Worm (Caenorhabditis elegans) whole organism, young adult: ENCODE results near the gene srv-32.

Experiments
- B0019.2 ChIP-seq: fragments of 200-800 bp; sonication (Bioruptor generic); conservative IDR thresholded peaks from 2 replicates; pipeline ENCODE4 v1.3.6; 2022; ENCODE audit warnings: missing genetic modification reagents, missing genetic modification characterization, missing compliant biosample characterization
- B0035.1 ChIP-seq: sonication (generic microtip); optimal IDR thresholded peaks from 2 replicates; lab custom pipeline; 2016; ENCODE audit warnings: missing genetic modification characterization, mild to moderate bottlenecking, missing compliant biosample characterization, missing genotype, missing genetic modification reagents
- B0261.1 ChIP-seq: sonication (generic microtip); optimal IDR thresholded peaks from 2 replicates; lab custom pipeline; 2016; ENCODE audit warnings: mild to moderate bottlenecking, missing genetic modification characterization, moderate library complexity, missing compliant biosample characterization
- B0336.3 ChIP-seq: fragments of 200-800 bp; sonication (Bioruptor generic); IDR thresholded peaks from 2 replicates; pipeline ENCODE4 v1.3.6; 2022; ENCODE audit warnings: missing genetic modification characterization, missing compliant biosample characterization
- D2030.7 ChIP-seq: fragments of 200-800 bp; sonication (Bioruptor generic); IDR thresholded peaks from 2 replicates; pipeline ENCODE4 v1.3.6; 2022; ENCODE audit warnings: missing genetic modification reagents, missing genetic modification characterization, missing compliant biosample characterization
- F49E8.2 ChIP-seq: sonication (generic microtip); optimal IDR thresholded peaks from 3 replicates; lab custom pipeline; 2017; ENCODE audit warnings: missing genetic modification characterization, mild to moderate bottlenecking, missing compliant biosample characterization, antibody characterized with exemption, moderate library complexity; ENCODE audit not compliant: insufficient read depth
- F57A8.1 ChIP-seq: fragments of 200-800 bp; sonication (Bioruptor generic); optimal IDR thresholded peaks from 2 replicates; lab custom pipeline; 2018; ENCODE audit warnings: mild to moderate bottlenecking, missing genetic modification characterization, moderate library complexity, missing compliant biosample characterization
- F57C9.4 ChIP-seq: sonication (generic microtip); optimal IDR thresholded peaks from 2 replicates; lab custom pipeline; 2017; ENCODE audit warnings: mild to moderate bottlenecking, missing genetic modification characterization, missing compliant biosample characterization
- K11D2.4 ChIP-seq: fragments of 200-800 bp; sonication (Bioruptor generic); IDR thresholded peaks from 2 replicates; pipeline ENCODE4 v1.3.6; 2022; ENCODE audit warnings: missing genetic modification reagents, missing genetic modification characterization, missing compliant biosample characterization
- K12H6.12 ChIP-seq: fragments of 200-800 bp; sonication (Bioruptor generic); optimal IDR thresholded peaks from 2 replicates; lab custom pipeline; 2018; ENCODE audit warnings: mild to moderate bottlenecking, missing genetic modification characterization, missing compliant biosample characterization
- T07F8.4 ChIP-seq: sonication (generic microtip); optimal IDR thresholded peaks from 2 replicates; lab custom pipeline; 2016; ENCODE audit warnings: mild to moderate bottlenecking, missing genetic modification characterization, moderate library complexity, missing compliant biosample characterization
- Y53F4B.3 ChIP-seq: fragments of 200-800 bp; sonication (Bioruptor generic); IDR thresholded peaks from 2 replicates; pipeline ENCODE4 v1.3.6; 2022; ENCODE audit warnings: missing genetic modification reagents, missing genetic modification characterization, missing compliant biosample characterization
- Y53G8AR.9 ChIP-seq: fragments of 200-800 bp; sonication (Bioruptor generic); conservative IDR thresholded peaks from 2 replicates; pipeline ENCODE4 v1.3.6; 2022; ENCODE audit warnings: missing genetic modification reagents, missing genetic modification characterization, missing compliant biosample characterization
- Y67H2A.10 ChIP-seq: fragments of 200-800 bp; sonication (Bioruptor generic); conservative IDR thresholded peaks from 2 replicates; pipeline ENCODE4 v1.3.6; 2022; ENCODE audit warnings: missing genetic modification reagents, missing genetic modification characterization, missing compliant biosample characterization
- Y95B8A.8 ChIP-seq: fragments of 200-800 bp; sonication (Bioruptor generic); IDR thresholded peaks from 2 replicates; pipeline ENCODE4 v1.3.6; 2022; ENCODE audit warnings: missing genetic modification reagents, missing genetic modification characterization, missing compliant biosample characterization
- ZK185.1 ChIP-seq: sonication (generic microtip); optimal IDR thresholded peaks from 2 replicates; lab custom pipeline; 2016; ENCODE audit warnings: mild to moderate bottlenecking, missing genetic modification characterization, missing compliant biosample characterization; ENCODE audit not compliant: poor library complexity, severe bottlenecking
- aptf-3 ChIP-seq: fragments of 200-800 bp; sonication (Bioruptor generic); IDR thresholded peaks from 2 replicates; pipeline ENCODE4 v1.3.6; 2022; ENCODE audit warnings: missing genetic modification characterization, missing compliant biosample characterization
- attf-6 ChIP-seq: fragments of 200-800 bp; sonication (Bioruptor generic); IDR thresholded peaks from 2 replicates; pipeline ENCODE4 v1.3.6; 2022; ENCODE audit warnings: missing genetic modification reagents, missing genetic modification characterization, missing compliant biosample characterization
- bed-2 ChIP-seq: fragments of 200-800 bp; sonication (Bioruptor generic); IDR thresholded peaks from 2 replicates; pipeline ENCODE4 v1.3.6; 2022; ENCODE audit warnings: missing genetic modification reagents, missing genetic modification characterization, missing compliant biosample characterization
- ccch-3 ChIP-seq: fragments of 200-800 bp; sonication (Bioruptor generic); optimal IDR thresholded peaks from 2 replicates; lab custom pipeline; 2018; ENCODE audit warnings: mild to moderate bottlenecking, missing genetic modification characterization, missing compliant biosample characterization
- ceh-100 ChIP-seq: fragments of 200-800 bp; sonication (Bioruptor generic); IDR thresholded peaks from 2 replicates; pipeline ENCODE4 v1.3.6; 2022; ENCODE audit warnings: missing genetic modification reagents, missing genetic modification characterization, missing compliant biosample characterization
- ceh-79 ChIP-seq: sonication (generic microtip); optimal IDR thresholded peaks from 2 replicates; lab custom pipeline; 2017; ENCODE audit warnings: mild to moderate bottlenecking, missing genetic modification characterization, missing compliant biosample characterization
- dpff-1 ChIP-seq: sonication (generic microtip); optimal IDR thresholded peaks from 2 replicates; lab custom pipeline; 2017; ENCODE audit warnings: mild to moderate bottlenecking, missing genetic modification characterization, missing compliant biosample characterization
- egrh-3 ChIP-seq: fragments of 200-800 bp; sonication (Bioruptor generic); IDR thresholded peaks from 2 replicates; pipeline ENCODE4 v1.3.6; 2022; ENCODE audit warnings: missing genetic modification reagents, missing genetic modification characterization, missing compliant biosample characterization
- ekl-4 ChIP-seq: fragments of 200-800 bp; sonication (Bioruptor generic); IDR thresholded peaks from 2 replicates; pipeline ENCODE4 v1.3.6; 2022; ENCODE audit warnings: missing genetic modification reagents, missing genetic modification characterization, missing compliant biosample characterization
- ets-4 ChIP-seq: fragments of 200-800 bp; sonication (Bioruptor generic); optimal IDR thresholded peaks from 2 replicates; lab custom pipeline; 2018; ENCODE audit warnings: mild to moderate bottlenecking, missing genetic modification characterization, missing compliant biosample characterization
- fkh-3 ChIP-seq: sonication (generic microtip); optimal IDR thresholded peaks from 2 replicates; lab custom pipeline; 2016; ENCODE audit warnings: mild to moderate bottlenecking, missing genetic modification characterization, missing compliant biosample characterization
- gei-17 ChIP-seq: fragments of 200-800 bp; sonication (Bioruptor generic); optimal IDR thresholded peaks from 2 replicates; lab custom pipeline; 2018; ENCODE audit warnings: mild to moderate bottlenecking, missing genetic modification characterization, missing compliant biosample characterization
- hlh-26 ChIP-seq: fragments of 200-800 bp; sonication (Bioruptor generic); conservative IDR thresholded peaks from 2 replicates; pipeline ENCODE4 v1.3.6; 2022; ENCODE audit warnings: missing genetic modification reagents, missing genetic modification characterization, missing compliant biosample characterization
- hmg-1.2 ChIP-seq: fragments of 200-800 bp; sonication (Bioruptor generic); IDR thresholded peaks from 2 replicates; pipeline ENCODE4 v1.3.6; 2022; ENCODE audit warnings: missing genetic modification reagents, missing genetic modification characterization, missing compliant biosample characterization
- hmg-20 ChIP-seq: fragments of 200-800 bp; sonication (Bioruptor generic); IDR thresholded peaks from 2 replicates; pipeline ENCODE4 v1.3.6; 2022; ENCODE audit warnings: missing genetic modification reagents, missing genetic modification characterization, missing compliant biosample characterization
- hrde-1 ChIP-seq: sonication (generic microtip); optimal IDR thresholded peaks from 2 replicates; lab custom pipeline; 2016; ENCODE audit warnings: missing genetic modification characterization, mild to moderate bottlenecking, missing compliant biosample characterization, moderate library complexity, missing genotype, missing genetic modification reagents, borderline replicate concordance
- lag-1 ChIP-seq: fragments of 200-800 bp; sonication (Bioruptor generic); IDR thresholded peaks from 2 replicates; pipeline ENCODE4 v1.3.6; 2022; ENCODE audit warnings: missing genetic modification reagents, missing genetic modification characterization, missing compliant biosample characterization
- lin-35 ChIP-seq, 3 experiments: fragments of 150-350 bp in 2 of 3; sonication (generic microtip) in 1 of 3; optimal IDR thresholded peaks; 2 replicates each; lab custom pipeline; 2014 to 2018; ENCODE audit warnings: missing biosample characterization in 3 of 3, missing genetic modification characterization in 3 of 3, missing genetic modification reagents in 3 of 3
- lin-54 ChIP-seq: fragments of 200-800 bp; sonication (Bioruptor generic); optimal IDR thresholded peaks from 2 replicates; lab custom pipeline; 2018; ENCODE audit warnings: mild to moderate bottlenecking, missing genetic modification characterization, missing compliant biosample characterization
- lir-1 ChIP-seq: fragments of 200-800 bp; sonication (Bioruptor generic); conservative IDR thresholded peaks from 2 replicates; pipeline ENCODE4 v1.3.6; 2022; ENCODE audit warnings: missing genetic modification reagents, missing genetic modification characterization, missing compliant biosample characterization
- madf-10 ChIP-seq: sonication (generic microtip); optimal IDR thresholded peaks from 2 replicates; lab custom pipeline; 2016; ENCODE audit warnings: mild to moderate bottlenecking, missing genetic modification characterization, missing compliant biosample characterization
- mes-4 ChIP-seq: sonication (generic microtip); optimal IDR thresholded peaks from 2 replicates; lab custom pipeline; 2016; ENCODE audit warnings: missing genotype, missing genetic modification characterization, missing compliant biosample characterization
- nfyb-1 ChIP-seq: fragments of 200-800 bp; sonication (Bioruptor generic); IDR thresholded peaks from 2 replicates; pipeline ENCODE4 v1.3.6; 2022; ENCODE audit warnings: missing genetic modification reagents, missing genetic modification characterization, missing compliant biosample characterization
- nhr-120 ChIP-seq: fragments of 200-800 bp; sonication (Bioruptor generic); IDR thresholded peaks from 2 replicates; pipeline ENCODE4 v1.3.6; 2022; ENCODE audit warnings: missing genetic modification characterization, missing compliant biosample characterization
- nhr-80 ChIP-seq: sonication (generic microtip); optimal IDR thresholded peaks from 2 replicates; lab custom pipeline; 2016; ENCODE audit warnings: missing genetic modification characterization, missing compliant biosample characterization
- rcor-1 ChIP-seq: fragments of 200-800 bp; sonication (Bioruptor generic); IDR thresholded peaks from 2 replicates; pipeline ENCODE4 v1.3.6; 2022; ENCODE audit warnings: missing genetic modification reagents, missing genetic modification characterization, missing compliant biosample characterization
- repo-1 ChIP-seq: sonication (generic microtip); optimal IDR thresholded peaks from 2 replicates; lab custom pipeline; 2017; ENCODE audit warnings: mild to moderate bottlenecking, missing genetic modification characterization, missing compliant biosample characterization
- snpc-1.3 ChIP-seq: sonication (generic microtip); optimal IDR thresholded peaks from 2 replicates; lab custom pipeline; 2017; ENCODE audit warnings: missing genetic modification characterization, mild to moderate bottlenecking, missing compliant biosample characterization, antibody characterized with exemption, moderate library complexity, missing genotype, missing genetic modification reagents; ENCODE audit not compliant: insufficient read depth
- snpc-3.4 ChIP-seq: sonication (generic microtip); optimal IDR thresholded peaks from 2 replicates; lab custom pipeline; 2017; ENCODE audit warnings: missing genetic modification characterization, mild to moderate bottlenecking, missing compliant biosample characterization, antibody characterized with exemption, moderate library complexity, missing genotype, missing genetic modification reagents
- somi-1 ChIP-seq: fragments of 200-800 bp; sonication (Bioruptor generic); optimal IDR thresholded peaks from 2 replicates; lab custom pipeline; 2018; ENCODE audit warnings: mild to moderate bottlenecking, missing genetic modification characterization, missing compliant biosample characterization
- tbp1 ChIP-seq: fragments of 200-800 bp; sonication (Bioruptor generic); optimal IDR thresholded peaks from 2 replicates; lab custom pipeline; 2018; ENCODE audit warnings: mild to moderate bottlenecking, missing genetic modification characterization, missing compliant biosample characterization
- zfh-2 ChIP-seq: fragments of 200-800 bp; sonication (Bioruptor generic); conservative IDR thresholded peaks from 2 replicates; pipeline ENCODE4 v1.3.6; 2022; ENCODE audit warnings: missing genetic modification reagents, missing genetic modification characterization, missing compliant biosample characterization
- ztf-22 ChIP-seq: fragments of 200-800 bp; sonication (Bioruptor generic); optimal IDR thresholded peaks from 2 replicates; lab custom pipeline; 2018; ENCODE audit warnings: mild to moderate bottlenecking, missing genetic modification characterization, moderate library complexity, missing compliant biosample characterization

srv-32 gene

DNA sequence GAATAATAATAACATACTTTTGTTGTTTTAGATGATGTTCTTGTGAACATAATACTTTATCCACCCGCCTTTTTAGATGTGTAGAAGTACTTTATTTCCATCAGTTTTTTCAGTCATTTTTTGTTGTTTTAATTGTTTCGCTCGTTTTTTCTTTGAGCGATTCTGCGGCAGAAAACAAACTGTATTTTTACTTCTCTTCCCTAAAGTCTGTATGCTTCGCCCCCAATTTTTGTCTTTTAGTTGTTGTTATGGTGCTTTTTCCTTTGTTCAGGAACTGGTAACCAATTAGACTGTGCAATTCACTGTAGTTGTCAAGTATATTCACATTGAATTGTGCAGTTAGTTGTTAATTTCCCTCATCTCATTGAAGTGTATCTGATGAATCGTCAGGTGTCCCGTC is 43.7 kb upstream of the srv-32 start (continued):
- TF ChIP-seq Y67H2A.10 = no peak
- no peak for TF ChIP-seq lin-35 (GFP tag; optimal IDR thresholded peaks at IDR 0.05; lab: Kevin White, UChicago)
- TF ChIP-seq rcor-1 (GFP tag; lab: Robert Waterston, UW) = no peak
- no peak for TF ChIP-seq B0019.2 (GFP tag; lab: Robert Waterston, UW)
- TF ChIP-seq zfh-2 (GFP tag; lab: Robert Waterston, UW) = no peak
- TF ChIP-seq ets-4 (GFP tag; lab: Kevin White, UChicago) = no peak
- TF ChIP-seq egrh-3 = no peak
- TF ChIP-seq ccch-3 = no peak
- no peak for TF ChIP-seq hlh-26
- no peak for TF ChIP-seq bed-2
- no peak for TF ChIP-seq nhr-120 (GFP tag; lab: Robert Waterston, UW)
- no peak for TF ChIP-seq lag-1 (GFP tag; lab: Robert Waterston, UW)
- no peak for TF ChIP-seq F57A8.1 (GFP tag; lab: Kevin White, UChicago)
- TF ChIP-seq mes-4 = no peak
- TF ChIP-seq ceh-100 (GFP tag; lab: Robert Waterston, UW) = no peak
- TF ChIP-seq ztf-22 (GFP tag; lab: Kevin White, UChicago) = no peak
- TF ChIP-seq nfyb-1 (GFP tag; lab: Robert Waterston, UW) = peak; percentile 58
- no peak for TF ChIP-seq K12H6.12 (tag; lab: Kevin White, UChicago)
- TF ChIP-seq fkh-3 (tag; lab: Kevin White, UChicago) = no peak
- TF ChIP-seq hmg-20 (GFP tag; lab: Robert Waterston, UW) = no peak
- TF ChIP-seq D2030.7 = no peak; the same call in 1 of the 2 replicates
- TF ChIP-seq Y53G8AR.9 (GFP tag; lab: Robert Waterston, UW) = peak; percentile 40; the same call in 1 of the 2 replicates
- TF ChIP-seq dpff-1 (tag; lab: Kevin White, UChicago) = no peak
- TF ChIP-seq lin-54 (GFP tag; lab: Kevin White, UChicago) = peak; percentile 31
- peak; percentile 82; the same call in 1 of the 2 replicates for TF ChIP-seq B0336.3 (GFP tag; lab: Robert Waterston, UW)
- no peak for TF ChIP-seq F49E8.2 (tag; lab: Kevin White, UChicago)
- 0 out of 2 replicates have a peak, but pooled peaks have one; percentile 66 for TF ChIP-seq aptf-3 (GFP tag; lab: Robert Waterston, UW)
- TF ChIP-seq ZK185.1 (tag; lab: Kevin White, UChicago) = no peak
- no peak for TF ChIP-seq Y53F4B.3 (GFP tag; lab: Robert Waterston, UW)
- peak; percentile 48; the same call in 1 of the 2 replicates for TF ChIP-seq ekl-4 (GFP tag; lab: Robert Waterston, UW)
- no peak for TF ChIP-seq Y95B8A.8 (GFP tag; lab: Robert Waterston, UW)
- peak; percentile 55 for TF ChIP-seq ceh-79 (tag; lab: Kevin White, UChicago)
- no peak for TF ChIP-seq nhr-80
- no peak for TF ChIP-seq repo-1
- peak; percentile 19 for TF ChIP-seq snpc-1.3 (tag; lab: Kevin White, UChicago)
- TF ChIP-seq T07F8.4 (tag; lab: Kevin White, UChicago) = no peak
- TF ChIP-seq snpc-3.4 (tag; lab: Kevin White, UChicago) = no peak
- TF ChIP-seq hmg-1.2 (GFP tag; lab: Robert Waterston, UW) = no peak
- no peak for TF ChIP-seq madf-10 (tag; lab: Kevin White, UChicago)
- peak; percentile 67 for TF ChIP-seq F57C9.4 (tag; lab: Kevin White, UChicago)
- peak; percentile 70; the same call in 1 of the 2 replicates for TF ChIP-seq attf-6
- no peak for TF ChIP-seq somi-1 (GFP tag; lab: Kevin White, UChicago)
- no peak for TF ChIP-seq hrde-1 (tag; lab: Kevin White, UChicago)
- TF ChIP-seq tbp1 (GFP tag; lab: Kevin White, UChicago) = peak; percentile 29
- TF ChIP-seq K11D2.4 (GFP tag; lab: Robert Waterston, UW) = no peak
- TF ChIP-seq gei-17 (GFP tag; lab: Kevin White, UChicago) = no peak
- no peak for TF ChIP-seq B0261.1
- TF ChIP-seq lir-1 (GFP tag; lab: Robert Waterston, UW) = no peak
- TF ChIP-seq B0035.1 (tag; lab: Kevin White, UChicago) = no peak
